Worm (Caenorhabditis elegans): ENCODE results near the gene F40G12.9.
"Not testable (repeated sequence)": the region's sequence is repeated elsewhere in the genome, so short reads cannot be mapped to it uniquely, and the experiment has no call there.

Gene F40G12.9

DNA sequence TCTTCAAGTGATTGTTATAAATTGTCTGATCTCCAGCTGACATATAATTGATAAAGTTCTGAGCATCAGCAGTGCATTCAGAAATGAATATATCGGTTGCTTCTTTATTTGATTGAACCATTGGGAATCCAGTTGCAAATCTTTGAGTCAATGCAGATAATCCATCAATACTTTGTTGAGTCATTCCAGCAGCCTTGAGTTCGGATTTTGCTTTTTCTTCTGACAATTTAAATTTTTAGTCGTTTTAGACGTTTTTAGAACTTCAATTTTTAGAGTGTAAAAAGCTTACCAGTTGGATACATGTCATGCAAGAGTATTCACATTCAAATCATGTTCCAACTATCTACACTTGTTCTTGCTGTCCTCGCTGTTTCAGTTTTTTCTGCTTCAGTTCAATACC is 27.2 kb downstream of the F40G12.9 start, which contains the start of gene F14D7.14:
TSS of gene F14D7.14 (plus strand) at position 301 of the 400 bp plus-strand sequence.
- not testable (repeated sequence) for TF ChIP-seq him-1, W03F9.2, dao-5 (tag; optimal IDR thresholded peaks at IDR 0.05)

DNA sequence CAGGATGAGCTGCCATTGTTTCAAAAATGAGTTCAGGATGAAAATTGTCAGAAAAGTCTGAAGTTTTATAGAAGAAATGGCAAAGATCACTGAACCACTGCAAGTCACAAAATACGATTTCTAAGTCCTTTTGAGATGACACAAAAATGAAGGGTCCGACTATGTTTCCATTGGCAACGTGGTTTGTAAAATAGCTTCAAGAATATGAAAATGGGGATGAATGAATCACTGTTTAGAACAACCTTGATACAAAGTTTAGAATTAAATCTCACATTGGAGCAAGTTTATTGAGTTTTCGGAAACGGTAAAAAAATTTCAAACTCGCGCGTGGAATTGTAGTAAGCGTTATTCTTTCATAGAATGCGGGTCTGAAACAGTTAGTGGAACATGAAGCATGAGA is 28.7 kb downstream of the F40G12.9 start, which contains the start of gene ddn-3:
TSS of gene ddn-3 (minus strand) at position 101 of the 400 bp plus-strand sequence.
- TF ChIP-seq W03F9.2 (tag; optimal IDR thresholded peaks at IDR 0.05) (no peak), dao-5 (tag; optimal IDR thresholded peaks at IDR 0.05) (no peak), him-1 (tag; optimal IDR thresholded peaks at IDR 0.05) (no peak)

ce11 chrV:14312695-14313094 is 30.2 kb downstream of the F40G12.9 start, which contains the start of gene F14D7.8:
TSS of gene F14D7.8 (minus strand) at chrV:14312795.
- TF ChIP-seq dao-5 (tag; optimal IDR thresholded peaks at IDR 0.05): no peak
- TF ChIP-seq him-1 (tag; optimal IDR thresholded peaks at IDR 0.05): no peak
- TF ChIP-seq W03F9.2 (tag; optimal IDR thresholded peaks at IDR 0.05): no peak

- TF ChIP-seq him-1 (tag; optimal IDR thresholded peaks at IDR 0.05) (no peak), W03F9.2 (tag; optimal IDR thresholded peaks at IDR 0.05) (no peak), dao-5 (tag; optimal IDR thresholded peaks at IDR 0.05) (no peak)
Measured at ce11 chrV:14314236-14314635, 31.8 kb downstream of the F40G12.9 start, which contains the start of gene F47B8.1. TSS of gene F47B8.1 (minus strand) at chrV:14314336.

DNA sequence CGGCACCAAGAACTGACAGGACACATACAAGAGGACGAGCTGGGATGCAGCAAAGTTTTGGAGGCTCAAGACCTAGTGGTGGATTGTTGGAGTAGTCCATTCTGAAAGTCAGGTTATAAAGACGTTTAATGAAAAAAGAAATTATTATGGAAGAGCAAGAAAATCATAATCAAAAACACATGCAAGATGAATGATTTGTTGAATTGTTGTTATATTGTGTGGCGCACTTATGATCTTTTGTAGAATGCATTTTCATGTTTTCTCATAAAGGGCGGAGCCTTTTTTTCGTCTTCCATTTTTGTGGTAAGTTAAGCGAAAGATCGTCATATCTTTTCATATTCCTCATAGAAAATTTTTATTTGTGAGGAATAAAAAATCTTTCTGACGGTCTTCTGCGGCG is 34.1 kb downstream of the F40G12.9 start, which contains the start of gene F47B8.2:
TSS of gene F47B8.2 (minus strand) at position 101 of the 400 bp plus-strand sequence.
- TF ChIP-seq him-1 (tag; optimal IDR thresholded peaks at IDR 0.05) (no peak), dao-5 (tag; optimal IDR thresholded peaks at IDR 0.05) (no peak), W03F9.2 (tag; optimal IDR thresholded peaks at IDR 0.05) (no peak)

DNA sequence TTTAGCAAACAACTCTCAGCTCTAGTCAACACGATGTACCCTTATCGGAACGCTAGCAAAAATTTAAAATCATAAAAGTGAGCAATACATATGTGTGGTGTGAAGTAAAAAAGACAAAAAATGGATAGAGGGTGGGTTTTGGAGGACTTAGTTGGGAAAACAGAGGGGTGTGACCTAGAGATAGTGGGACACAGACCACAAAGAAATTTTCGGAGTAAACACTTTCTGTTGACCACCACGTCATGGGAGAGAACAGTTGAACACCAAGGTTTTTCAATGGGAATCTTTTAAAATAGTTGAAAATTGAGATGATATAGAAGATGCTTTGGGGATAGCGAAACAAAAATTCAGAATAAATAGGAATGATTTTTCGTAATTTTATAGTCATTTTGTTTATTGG is 34.7 kb downstream of the F40G12.9 start:
- TF ChIP-seq dao-5 (tag; optimal IDR thresholded peaks at IDR 0.05) (no peak), him-1 (tag; optimal IDR thresholded peaks at IDR 0.05) (no peak), W03F9.2 (tag; optimal IDR thresholded peaks at IDR 0.05) (no peak)

DNA sequence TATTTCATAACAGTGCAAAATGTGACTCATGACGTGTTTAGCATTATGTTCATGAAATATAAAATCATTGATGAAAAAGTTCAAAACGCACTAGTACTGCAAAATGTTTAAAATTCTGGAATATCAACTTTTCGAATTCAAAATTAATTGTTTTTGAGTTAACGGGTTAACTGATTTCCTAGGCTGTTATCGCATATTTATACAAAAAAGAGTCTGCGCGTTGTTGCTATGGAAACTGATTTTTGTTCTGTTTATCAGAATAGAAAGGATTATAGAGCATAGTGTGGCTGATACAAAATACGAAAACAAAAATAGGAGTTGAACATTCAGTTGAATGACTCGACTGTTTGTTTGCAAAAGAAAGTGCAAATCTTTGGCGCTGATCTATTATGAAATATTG is 35.2 kb downstream of the F40G12.9 start:
- TF ChIP-seq him-1 (tag; optimal IDR thresholded peaks at IDR 0.05) (no peak), dao-5 (tag; optimal IDR thresholded peaks at IDR 0.05) (no peak), W03F9.2 (tag; optimal IDR thresholded peaks at IDR 0.05) (no peak)

ce11 chrV:14319101-14319781 is 36.8 kb downstream of the F40G12.9 start, which contains the start of gene F47B8.13:
TSS of gene F47B8.13 (minus strand) at chrV:14319731.
- TF ChIP-seq him-1 (tag; optimal IDR thresholded peaks at IDR 0.05): no peak
- no peak for TF ChIP-seq W03F9.2 (tag; optimal IDR thresholded peaks at IDR 0.05)
- no peak for TF ChIP-seq dao-5 (tag; optimal IDR thresholded peaks at IDR 0.05)

- TF ChIP-seq him-1 (tag; optimal IDR thresholded peaks at IDR 0.05): no peak
- no peak for TF ChIP-seq W03F9.2 (tag; optimal IDR thresholded peaks at IDR 0.05)
Measured at ce11 chrV:14320246-14320645, 37.8 kb downstream of the F40G12.9 start, which contains the start of gene F47B8.14. TSS of gene F47B8.14 (plus strand) at chrV:14320546.

ce11 chrV:14320730-14321319 is 38.4 kb downstream of the F40G12.9 start:
- TF ChIP-seq dao-5 (tag; optimal IDR thresholded peaks at IDR 0.05): no peak
- no peak for TF ChIP-seq W03F9.2 (tag; optimal IDR thresholded peaks at IDR 0.05)
- no peak for TF ChIP-seq him-1 (tag; optimal IDR thresholded peaks at IDR 0.05)

DNA sequence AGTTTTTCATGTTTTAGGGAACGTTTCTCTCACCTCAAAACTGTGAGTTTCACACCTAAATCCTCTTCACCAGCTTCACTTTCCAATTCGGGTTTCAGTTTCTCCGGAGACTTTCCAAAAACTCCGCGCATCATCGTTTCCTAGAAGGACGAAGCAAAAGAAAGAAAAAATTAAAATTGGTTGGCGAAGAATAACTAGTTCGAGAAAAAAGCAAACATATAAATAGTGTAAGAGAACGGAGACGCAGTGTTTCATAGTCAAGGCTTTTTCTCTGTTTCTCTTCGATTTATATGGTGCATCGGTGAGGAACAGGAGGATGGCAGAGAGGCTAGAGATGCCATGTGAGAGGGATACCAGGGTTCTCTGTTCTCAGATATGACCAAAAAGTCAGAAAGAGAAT is 40.3 kb downstream of the F40G12.9 start, which contains the start of gene F47B8.3:
TSS of gene F47B8.3 (minus strand) at position 261 of the 400 bp plus-strand sequence.
- no peak for TF ChIP-seq him-1 (tag; optimal IDR thresholded peaks at IDR 0.05)
- no peak for TF ChIP-seq dao-5 (tag; optimal IDR thresholded peaks at IDR 0.05)
- TF ChIP-seq W03F9.2 (tag; optimal IDR thresholded peaks at IDR 0.05): no peak

DNA sequence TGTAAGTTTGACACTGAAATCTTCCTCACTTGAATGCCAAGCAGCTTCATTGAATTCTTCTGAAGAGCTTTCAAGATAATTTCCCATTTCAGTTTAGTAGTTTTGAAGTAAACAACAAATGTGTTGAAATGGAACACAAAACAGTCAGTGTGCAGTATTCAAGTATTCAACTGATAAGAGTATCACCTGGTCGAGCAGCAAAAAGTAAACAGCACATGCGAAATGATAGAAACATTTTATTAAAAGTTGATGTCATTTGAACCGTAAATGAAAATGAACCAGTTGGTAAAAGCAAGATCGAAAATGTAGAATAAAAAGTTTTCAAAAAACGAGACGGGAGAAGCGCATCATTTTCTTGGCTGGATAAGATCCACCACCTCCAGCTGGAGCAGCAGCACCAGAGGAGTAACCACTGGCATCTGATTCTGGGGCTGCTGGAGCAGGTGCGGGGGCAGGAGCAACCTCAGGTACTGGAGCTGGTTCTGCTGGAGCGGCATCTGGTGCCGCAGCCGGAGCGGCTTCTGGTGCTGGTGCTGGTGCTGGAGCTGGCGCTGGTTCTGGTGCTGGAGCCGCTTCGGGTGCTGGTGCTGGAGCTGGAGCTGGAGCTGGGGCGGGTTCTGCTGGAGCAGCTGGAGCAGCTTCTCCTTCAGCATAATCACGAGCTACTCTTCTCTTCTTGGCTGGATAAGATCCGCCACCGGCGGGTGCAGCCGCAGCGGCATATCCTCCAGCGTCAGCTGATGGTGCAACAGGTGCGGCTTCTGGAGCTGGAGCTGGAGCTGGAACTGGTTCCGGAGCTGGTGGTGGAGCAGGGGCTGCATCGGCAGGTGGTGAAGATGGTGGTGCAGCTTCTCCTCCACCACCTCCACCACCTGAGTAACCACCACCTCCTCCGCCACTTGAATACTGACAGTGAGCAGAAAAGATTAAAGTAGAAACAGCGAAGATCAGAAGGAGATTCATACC is 42.3 kb downstream of the F40G12.9 start, which contains the start of the genes F47B8.4 and F47B8.18:
TSS of gene F47B8.4 (minus strand) at position 172 of the 966 bp plus-strand sequence.
TSS of gene F47B8.18 (minus strand) at position 963 of the 966 bp plus-strand sequence.
- no peak for TF ChIP-seq W03F9.2 (tag; optimal IDR thresholded peaks at IDR 0.05)
- TF ChIP-seq him-1 (tag; optimal IDR thresholded peaks at IDR 0.05): no peak
- no peak for TF ChIP-seq dao-5 (tag; optimal IDR thresholded peaks at IDR 0.05)

- TF ChIP-seq him-1 (tag; optimal IDR thresholded peaks at IDR 0.05): no peak
- no peak for TF ChIP-seq dao-5 (tag; optimal IDR thresholded peaks at IDR 0.05)
- TF ChIP-seq W03F9.2 (tag; optimal IDR thresholded peaks at IDR 0.05): no peak
Measured at ce11 chrV:14327776-14328175, 45.3 kb downstream of the F40G12.9 start, which contains the start of gene F47B8.5. TSS of gene F47B8.5 (minus strand) at chrV:14327876.
